Fruit fly (Drosophila melanogaster): Measurements from ENCODE around the gene CG8149.

The CG8149 gene

dm6 chr3R:9504355-9504754 is at the start of gene CG8149:
Gene CG8149 (plus strand): TSS chr3R:9504656.
- TF ChIP-seq noc (tag; optimal IDR thresholded peaks at IDR 0.05) = peak; percentile 13

dm6 chr3R:9454980-9455379 is 49.5 kb upstream of the CG8149 start:
- no peak for TF ChIP-seq noc (tag; optimal IDR thresholded peaks at IDR 0.05)

- no peak for TF ChIP-seq noc (tag; optimal IDR thresholded peaks at IDR 0.05)
Measured at dm6 chr3R:9456373-9456772, 48.1 kb upstream of the CG8149 start, which contains the start of gene GstZ1. Gene GstZ1 (minus strand): TSS chr3R:9456546.

dm6 chr3R:9459385-9460285 is 44.8 kb upstream of the CG8149 start:
- TF ChIP-seq noc (tag; optimal IDR thresholded peaks at IDR 0.05) = peak; percentile 64

- no peak for TF ChIP-seq noc (tag; optimal IDR thresholded peaks at IDR 0.05)
Measured at dm6 chr3R:9460488-9461150, 43.8 kb upstream of the CG8149 start, which contains the start of gene GstZ2. Gene GstZ2 (minus strand): TSS chr3R:9460652.

dm6 chr3R:9468109-9468508 is 36.3 kb upstream of the CG8149 start:
- no peak for TF ChIP-seq noc (tag; optimal IDR thresholded peaks at IDR 0.05)

dm6 chr3R:9480396-9480795 is 24.1 kb upstream of the CG8149 start:
- no peak for TF ChIP-seq noc (tag; optimal IDR thresholded peaks at IDR 0.05)

- no peak for TF ChIP-seq noc (tag; optimal IDR thresholded peaks at IDR 0.05)
Measured at dm6 chr3R:9487561-9487960, 16.9 kb upstream of the CG8149 start.

- TF ChIP-seq noc (tag; optimal IDR thresholded peaks at IDR 0.05) = no peak
Measured at dm6 chr3R:9487961-9488360, 16.5 kb upstream of the CG8149 start.

- no peak for TF ChIP-seq noc (tag; optimal IDR thresholded peaks at IDR 0.05)
Measured at dm6 chr3R:9488493-9488892, 16.0 kb upstream of the CG8149 start.

dm6 chr3R:9491065-9491567 is 13.3 kb upstream of the CG8149 start:
- TF ChIP-seq noc (tag; optimal IDR thresholded peaks at IDR 0.05) = no peak

- no peak for TF ChIP-seq noc (tag; optimal IDR thresholded peaks at IDR 0.05)
Measured at dm6 chr3R:9492100-9492499, 12.4 kb upstream of the CG8149 start.

dm6 chr3R:9493627-9494626 is 10.5 kb upstream of the CG8149 start, which contains the start of gene CG16779:
Gene CG16779 (minus strand): TSS chr3R:9493677.
- peak; percentile 63 for TF ChIP-seq noc (tag; optimal IDR thresholded peaks at IDR 0.05)

- no peak for TF ChIP-seq noc (tag; optimal IDR thresholded peaks at IDR 0.05)
Measured at dm6 chr3R:9494627-9495009, 9.8 kb upstream of the CG8149 start, which contains the start of gene phu. Gene phu (plus strand): TSS chr3R:9494801.

dm6 chr3R:9496748-9497147 is 7.7 kb upstream of the CG8149 start:
- TF ChIP-seq noc (tag; optimal IDR thresholded peaks at IDR 0.05) = no peak
